Fruit fly (Drosophila melanogaster) whole organism, embryonic: Measurements from ENCODE around the gene prd.

Experiments used
- Asciz ChIP-seq: fragments of 200-800 bp; sonication (Bioruptor generic); optimal IDR thresholded peaks from 2 replicates; lab custom pipeline; 2017; ENCODE audit warnings: missing biosample characterization, mild to moderate bottlenecking, missing genetic modification characterization, missing genetic modification reagents
- Awh ChIP-seq: fragments of 200-800 bp; sonication (Bioruptor generic); IDR thresholded peaks from 2 replicates; pipeline ENCODE4, ENCODE4 v1.3.6; 2022; ENCODE audit warnings: missing biosample characterization, missing genetic modification characterization
- Bdp1 ChIP-seq: fragments of 200-800 bp; sonication (Bioruptor generic); optimal IDR thresholded peaks from 3 replicates; lab custom pipeline; 2016; ENCODE audit warnings: missing biosample characterization, missing genetic modification characterization
- Blimp-1 ChIP-seq: fragments of 200-800 bp; sonication (Bioruptor generic); optimal IDR thresholded peaks from 3 replicates; lab custom pipeline; 2018; ENCODE audit warnings: missing biosample characterization, missing genetic modification characterization, mild to moderate bottlenecking, moderate library complexity, missing genetic modification reagents
- CG10209 ChIP-seq: fragments of 200-800 bp; sonication (Bioruptor generic); optimal IDR thresholded peaks from 3 replicates; lab custom pipeline; 2017; ENCODE audit warnings: missing biosample characterization, mild to moderate bottlenecking, missing genetic modification characterization, missing genetic modification reagents
- CG10274 ChIP-seq: fragments of 200-800 bp; sonication (Bioruptor generic); optimal IDR thresholded peaks from 3 replicates; lab custom pipeline; 2017; ENCODE audit warnings: missing biosample characterization, mild to moderate bottlenecking, missing genetic modification characterization
- CG10366 ChIP-seq: fragments of 200-800 bp; sonication (Bioruptor generic); IDR thresholded peaks from 2 replicates; pipeline ENCODE4 v1.3.6; 2022; ENCODE audit warnings: missing biosample characterization, missing genetic modification characterization
- CG11247 ChIP-seq: fragments of 200-800 bp; sonication (Bioruptor generic); IDR thresholded peaks from 2 replicates; pipeline ENCODE4 v1.3.6; 2022; ENCODE audit warnings: missing biosample characterization, missing genetic modification characterization
- CG11398 ChIP-seq: fragments of 200-800 bp; sonication (Bioruptor generic); optimal IDR thresholded peaks from 2 replicates; lab custom pipeline; 2016; ENCODE audit warnings: missing biosample characterization, missing genetic modification characterization
- CG11696 ChIP-seq: fragments of 200-800 bp; sonication (Bioruptor generic); IDR thresholded peaks from 2 replicates; pipeline ENCODE4 v1.3.6; 2022; ENCODE audit warnings: missing biosample characterization, missing genetic modification characterization
- CG12104 ChIP-seq: fragments of 200-800 bp; sonication (Bioruptor generic); optimal IDR thresholded peaks from 3 replicates; lab custom pipeline; 2016; ENCODE audit warnings: missing biosample characterization, missing genetic modification characterization
- CG12155 ChIP-seq: fragments of 200-800 bp; sonication (Bioruptor generic); optimal IDR thresholded peaks from 3 replicates; lab custom pipeline; 2016; ENCODE audit warnings: missing biosample characterization, missing genetic modification characterization
- CG12391 ChIP-seq: fragments of 200-800 bp; sonication (Bioruptor generic); optimal IDR thresholded peaks from 3 replicates; lab custom pipeline; 2018; ENCODE audit warnings: missing biosample characterization, mild to moderate bottlenecking, missing genetic modification characterization, moderate library complexity
- CG12659 ChIP-seq: fragments of 200-800 bp; sonication (Bioruptor generic); optimal IDR thresholded peaks from 3 replicates; lab custom pipeline; 2017; ENCODE audit warnings: mild to moderate bottlenecking, missing biosample characterization, missing genetic modification reagents, missing genetic modification characterization
- CG16815 ChIP-seq: fragments of 200-800 bp; sonication (Bioruptor generic); optimal IDR thresholded peaks from 3 replicates; lab custom pipeline; 2017; ENCODE audit warnings: missing biosample characterization, mild to moderate bottlenecking, missing genetic modification characterization
- CG17186 ChIP-seq: fragments of 200-800 bp; sonication (Bioruptor generic); optimal IDR thresholded peaks from 3 replicates; lab custom pipeline; 2017; ENCODE audit warnings: missing biosample characterization, missing genetic modification reagents, missing genetic modification characterization
- CG17361 ChIP-seq: fragments of 200-800 bp; sonication (Bioruptor generic); IDR thresholded peaks from 3 replicates; pipeline ENCODE4 v1.3.6; 2022; ENCODE audit warnings: missing biosample characterization, missing genetic modification characterization
- CG18262 ChIP-seq: fragments of 200-800 bp; optimal IDR thresholded peaks from 3 replicates; lab custom pipeline; 2019; ENCODE audit warnings: missing biosample characterization, mild to moderate bottlenecking, missing genetic modification characterization, moderate library complexity
- CG18476 ChIP-seq: fragments of 200-800 bp; sonication (Bioruptor generic); optimal IDR thresholded peaks from 2 replicates; lab custom pipeline; 2016; ENCODE audit warnings: missing biosample characterization, mild to moderate bottlenecking, missing genetic modification characterization
- CG18599 ChIP-seq: fragments of 200-800 bp; sonication (Bioruptor generic); optimal IDR thresholded peaks from 3 replicates; lab custom pipeline; 2017; ENCODE audit warnings: missing biosample characterization, missing genetic modification characterization, mild to moderate bottlenecking, moderate library complexity, missing genetic modification reagents
- CG3163 ChIP-seq: fragments of 200-800 bp; sonication (Bioruptor generic); optimal IDR thresholded peaks from 3 replicates; lab custom pipeline; 2016; ENCODE audit warnings: missing biosample characterization, missing genetic modification characterization
- CG33557 ChIP-seq: fragments of 200-800 bp; sonication (Bioruptor generic); optimal IDR thresholded peaks from 2 replicates; lab custom pipeline; 2019; ENCODE audit warnings: missing biosample characterization, mild to moderate bottlenecking, missing genetic modification characterization, moderate library complexity
- CG8290 ChIP-seq, 3 experiments: fragments of 200-800 bp; sonication (Bioruptor generic); optimal IDR thresholded peaks; 2 replicates each; lab custom pipeline; 2016 to 2019; ENCODE audit warnings: missing biosample characterization in 3 of 3, missing genetic modification characterization in 3 of 3, mild to moderate bottlenecking in 2 of 3, moderate library complexity in 1 of 3
- CG8924 ChIP-seq: fragments of 200-800 bp; optimal IDR thresholded peaks from 3 replicates; lab custom pipeline; 2019; ENCODE audit warnings: missing biosample characterization, mild to moderate bottlenecking, missing genetic modification characterization, moderate library complexity
- CHES-1-like ChIP-seq: fragments of 200-800 bp; sonication (Bioruptor generic); optimal IDR thresholded peaks from 2 replicates; lab custom pipeline; 2016; ENCODE audit warnings: missing biosample characterization, missing genetic modification characterization
- Chrac-16 ChIP-seq: fragments of 200-800 bp; sonication (Bioruptor generic); optimal IDR thresholded peaks from 3 replicates; lab custom pipeline; 2016; ENCODE audit warnings: missing biosample characterization, missing genetic modification characterization
- MTF-1 ChIP-seq: fragments of 200-800 bp; sonication (Bioruptor generic); optimal IDR thresholded peaks from 2 replicates; lab custom pipeline; 2018; ENCODE audit warnings: missing biosample characterization, mild to moderate bottlenecking, missing genetic modification characterization, borderline replicate concordance
- Max ChIP-seq: fragments of 200-800 bp; sonication (Bioruptor generic); optimal IDR thresholded peaks from 2 replicates; lab custom pipeline; 2016; ENCODE audit warnings: missing biosample characterization, mild to moderate bottlenecking, missing genetic modification characterization
- Oli ChIP-seq: fragments of 200-800 bp; sonication (Bioruptor generic); optimal IDR thresholded peaks from 2 replicates; lab custom pipeline; 2018; ENCODE audit warnings: missing biosample characterization, mild to moderate bottlenecking, missing genetic modification characterization, moderate library complexity
- Pdp1 ChIP-seq, 2 experiments: fragments of 200-800 bp; sonication (Bioruptor generic); optimal IDR thresholded peaks; 3 replicates each; lab custom pipeline; 2016; ENCODE audit warnings: missing biosample characterization in 2 of 2, missing genetic modification characterization in 2 of 2, mild to moderate bottlenecking in 1 of 2, moderate library complexity in 1 of 2
- Sox100B ChIP-seq: fragments of 200-800 bp; sonication (Bioruptor generic); optimal IDR thresholded peaks from 3 replicates; lab custom pipeline; 2018; ENCODE audit warnings: missing biosample characterization, mild to moderate bottlenecking, missing genetic modification characterization
- ab ChIP-seq: fragments of 200-800 bp; sonication (Bioruptor generic); optimal IDR thresholded peaks from 2 replicates; lab custom pipeline; 2016; ENCODE audit warnings: missing biosample characterization, missing genetic modification characterization
- ase ChIP-seq: fragments of 200-800 bp; sonication (Bioruptor generic); IDR thresholded peaks from 3 replicates; pipeline ENCODE4 v1.3.6; 2022; ENCODE audit warnings: missing biosample characterization, missing genetic modification characterization
- chinmo ChIP-seq: fragments of 200-800 bp; sonication (Bioruptor generic); IDR thresholded peaks from 4 replicates; pipeline ENCODE4 v1.3.6; 2022; ENCODE audit warnings: missing biosample characterization, missing genetic modification characterization; ENCODE audit not compliant: partially characterized antibody
- corto ChIP-seq: fragments of 200-800 bp; sonication (Bioruptor generic); optimal IDR thresholded peaks from 2 replicates; lab custom pipeline; 2016; ENCODE audit warnings: missing biosample characterization, mild to moderate bottlenecking, missing genetic modification characterization, moderate library complexity
- cwo ChIP-seq: fragments of 200-800 bp; sonication (Bioruptor generic); optimal IDR thresholded peaks from 3 replicates; lab custom pipeline; 2017; ENCODE audit warnings: missing biosample characterization, missing genetic modification characterization, mild to moderate bottlenecking, moderate library complexity, missing genetic modification reagents
- fd102C ChIP-seq: fragments of 200-800 bp; sonication (Bioruptor generic); optimal IDR thresholded peaks from 2 replicates; lab custom pipeline; 2018; ENCODE audit warnings: missing biosample characterization, mild to moderate bottlenecking, missing genetic modification characterization, moderate library complexity
- gcm ChIP-seq: fragments of 200-800 bp; sonication (Bioruptor generic); optimal IDR thresholded peaks from 2 replicates; lab custom pipeline; 2019; ENCODE audit warnings: missing biosample characterization, mild to moderate bottlenecking, missing genetic modification characterization, moderate library complexity
- gcm2 ChIP-seq: fragments of 200-800 bp; sonication (Bioruptor generic); optimal IDR thresholded peaks from 2 replicates; lab custom pipeline; 2016; ENCODE audit warnings: missing biosample characterization, missing genetic modification characterization
- grau ChIP-seq: fragments of 200-800 bp; optimal IDR thresholded peaks from 3 replicates; lab custom pipeline; 2019; ENCODE audit warnings: missing biosample characterization, mild to moderate bottlenecking, missing genetic modification characterization, moderate library complexity
- h ChIP-seq: fragments of >200 bp; optimal IDR thresholded peaks from 2 replicates; lab custom pipeline; 2017
- lilli ChIP-seq: fragments of 200-800 bp; sonication (Bioruptor generic); optimal IDR thresholded peaks from 3 replicates; lab custom pipeline; 2016; ENCODE audit warnings: missing biosample characterization, missing genetic modification characterization
- lola ChIP-seq, 3 experiments: fragments of >200 bp in 2 of 3; fragments of 200-800 bp in 1 of 3; sonication (Bioruptor generic) in 1 of 3; optimal IDR thresholded peaks; 2 replicates each; lab custom pipeline; 2017 to 2019; ENCODE audit warnings: missing biosample characterization in 3 of 3, missing genetic modification characterization in 3 of 3, mild to moderate bottlenecking in 1 of 3, moderate library complexity in 1 of 3
- lov ChIP-seq, 2 experiments: fragments of 200-800 bp in 1 of 2; fragments of >200 bp in 1 of 2; sonication (Bioruptor generic) in 1 of 2; IDR thresholded peaks in 1 of 2; optimal IDR thresholded peaks in 1 of 2; 2 replicates in 1 of 2; 3 replicates in 1 of 2; pipeline versions ENCODE4 v1.3.6 to Lab custom; 2017 to 2022; ENCODE audit warnings: missing biosample characterization in 1 of 2, missing genetic modification characterization in 1 of 2
- nerfin-1 ChIP-seq: fragments of 200-800 bp; sonication (Bioruptor generic); optimal IDR thresholded peaks from 3 replicates; lab custom pipeline; 2019; ENCODE audit warnings: missing biosample characterization, mild to moderate bottlenecking, missing genetic modification characterization, moderate library complexity
- pho ChIP-seq: fragments of 200-800 bp; sonication (Bioruptor generic); optimal IDR thresholded peaks from 2 replicates; lab custom pipeline; 2016; ENCODE audit warnings: missing biosample characterization, missing genetic modification characterization
- stwl ChIP-seq: fragments of 200-800 bp; sonication (Bioruptor generic); optimal IDR thresholded peaks from 3 replicates; lab custom pipeline; 2018; ENCODE audit warnings: missing biosample characterization, mild to moderate bottlenecking, missing genetic modification characterization, moderate library complexity
- usp ChIP-seq: fragments of >200 bp; optimal IDR thresholded peaks from 2 replicates; lab custom pipeline; 2017; ENCODE audit warnings: missing biosample characterization, missing genetic modification characterization

prd gene

dm6 chr2L:12065683-12066386 lies 19.8 kb downstream of the prd start:
- no peak for TF ChIP-seq CHES-1-like (GFP tag; lab: Kevin White, UChicago)
- peak; percentile 63 for TF ChIP-seq CG17361 (GFP tag; lab: Robert Waterston, UW)
- TF ChIP-seq CG10209 (GFP tag; lab: Kevin White, UChicago), result no peak
- TF ChIP-seq CG12104 (GFP tag; lab: Kevin White, UChicago), result no peak
- TF ChIP-seq fd102C (GFP tag; lab: Kevin White, UChicago), result no peak
- no peak for TF ChIP-seq chinmo (GFP tag; lab: Robert Waterston, UW)
- no peak for TF ChIP-seq pho (GFP tag; lab: Kevin White, UChicago)
- no peak for TF ChIP-seq ab (GFP tag; lab: Kevin White, UChicago)
- TF ChIP-seq cwo (GFP tag; lab: Kevin White, UChicago), result no peak
- TF ChIP-seq stwl (tag; lab: Kevin White, UChicago), result no peak
- TF ChIP-seq Pdp1 (GFP tag; optimal IDR thresholded peaks at IDR 0.05; lab: Kevin White, UChicago), result peak in 1 of 2 experiments; percentile 72
- no peak for TF ChIP-seq CG8290 (GFP tag; optimal IDR thresholded peaks at IDR 0.05; lab: Kevin White, UChicago)
- no peak for TF ChIP-seq CG8290 (tag; optimal IDR thresholded peaks at IDR 0.05; lab: Kevin White, UChicago)
- TF ChIP-seq usp, result no peak
- peak; percentile 45 for TF ChIP-seq grau (tag; lab: Kevin White, UChicago)
- no peak for TF ChIP-seq h
- TF ChIP-seq CG3163 (GFP tag; lab: Kevin White, UChicago), result peak; percentile 71
- no peak for TF ChIP-seq Bdp1 (GFP tag; lab: Kevin White, UChicago)
- TF ChIP-seq CG12391 (tag; lab: Kevin White, UChicago), result peak; percentile 58
- no peak for TF ChIP-seq CG18599
- no peak for TF ChIP-seq CG12659
- TF ChIP-seq CG33557, result peak; percentile 78
- peak; percentile 53 for TF ChIP-seq CG8924
- TF ChIP-seq Awh (GFP tag; lab: Robert Waterston, UW), result no peak
- TF ChIP-seq nerfin-1 (tag; lab: Kevin White, UChicago), result peak; percentile 47
- no peak for TF ChIP-seq CG11247
- TF ChIP-seq Oli (tag; lab: Kevin White, UChicago), result peak; percentile 17
- TF ChIP-seq CG10366, result no peak
- TF ChIP-seq gcm (GFP tag; lab: Kevin White, UChicago), result peak; percentile 52
- TF ChIP-seq Asciz (GFP tag; lab: Kevin White, UChicago), result peak; percentile 27
- TF ChIP-seq CG18262 (tag; lab: Kevin White, UChicago), result peak; percentile 79
- TF ChIP-seq CG11398 (GFP tag; lab: Kevin White, UChicago), result no peak
- no peak for TF ChIP-seq MTF-1 (GFP tag; lab: Kevin White, UChicago)
- no peak for TF ChIP-seq lilli (GFP tag; lab: Kevin White, UChicago)
- TF ChIP-seq Blimp-1 (GFP tag; lab: Kevin White, UChicago), result peak; percentile 90
- no peak for TF ChIP-seq Sox100B
- TF ChIP-seq CG11696 (GFP tag; lab: Robert Waterston, UW), result no peak
- TF ChIP-seq ase (GFP tag; lab: Robert Waterston, UW), result no peak
- no peak for TF ChIP-seq Max
- peak in 1 of 3 experiments; percentile 74 for TF ChIP-seq lola (GFP tag; optimal IDR thresholded peaks at IDR 0.05; lab: Kevin White, UChicago)
- TF ChIP-seq Chrac-16, result peak; percentile 12
- no peak for TF ChIP-seq CG10274
- peak; percentile 33 for TF ChIP-seq CG16815 (GFP tag; lab: Kevin White, UChicago)
- TF ChIP-seq CG12155 (GFP tag; lab: Kevin White, UChicago), result no peak
- TF ChIP-seq lov (optimal IDR thresholded peaks at IDR 0.05; lab: Kevin White, UChicago), result no peak
- TF ChIP-seq lov (GFP tag; IDR thresholded peaks at IDR 0.05; lab: Robert Waterston, UW), result no peak
- TF ChIP-seq CG18476, result peak; percentile 92
- TF ChIP-seq CG17186, result no peak
- TF ChIP-seq corto (GFP tag; lab: Kevin White, UChicago), result peak; percentile 15
- TF ChIP-seq gcm2 (GFP tag; lab: Kevin White, UChicago), result no peak
